Worm (Caenorhabditis elegans) whole organism, L4/young adult: ENCODE measurements around the gene srg-30.

Experiments
- W03F9.2 ChIP-seq: fragments of 150-350 bp; optimal IDR thresholded peaks from 2 replicates; lab custom pipeline; 2014; ENCODE audit warnings: missing biosample characterization, missing genetic modification characterization
- dao-5 ChIP-seq: sonication (generic microtip); optimal IDR thresholded peaks from 2 replicates; lab custom pipeline; 2016; ENCODE audit warnings: missing genotype, missing genetic modification characterization, moderate library complexity, missing compliant biosample characterization
- him-1 ChIP-seq: sonication (generic microtip); optimal IDR thresholded peaks from 2 replicates; lab custom pipeline; 2016; ENCODE audit warnings: missing genotype, missing genetic modification reagents, missing genetic modification characterization, missing compliant biosample characterization

- TF ChIP-seq him-1 (tag; lab: Kevin White, UChicago): no peak
- no peak for TF ChIP-seq W03F9.2 (tag; lab: Kevin White, UChicago)
- no peak for TF ChIP-seq dao-5
Observed at ce11 chrV:6669520-6669919, 48.6 kb downstream of the srg-30 start, which contains the start of gene cest-28.
